Worm (Caenorhabditis elegans): ENCODE results near the gene rde-1.
A peak's percentile ranks its signal among the peaks of the same experiment; 100 is the strongest.

Gene rde-1

ce11 chrV:9958654-9959053 is 32.8 kb downstream of the rde-1 start:
- TF ChIP-seq sdz-38 (tag; optimal IDR thresholded peaks at IDR 0.05): no peak
- no peak for TF ChIP-seq ama-1 (optimal IDR thresholded peaks at IDR 0.05)
- TF ChIP-seq ama-1 (GFP tag; optimal IDR thresholded peaks at IDR 0.05): no peak
- TF ChIP-seq F22D6.2 (tag; optimal IDR thresholded peaks at IDR 0.05): no peak
- TF ChIP-seq Y53G8AR.9 (GFP tag; conservative IDR thresholded peaks at IDR 0.05): no peak
- no peak for TF ChIP-seq lir-1 (GFP tag; conservative IDR thresholded peaks at IDR 0.05)
- no peak for TF ChIP-seq lsl-1 (GFP tag; optimal IDR thresholded peaks at IDR 0.05)
- no peak for TF ChIP-seq repo-1 (tag; optimal IDR thresholded peaks at IDR 0.05)
- no peak for TF ChIP-seq ceh-100 (GFP tag; IDR thresholded peaks at IDR 0.05)
- TF ChIP-seq sptf-2 (GFP tag; optimal IDR thresholded peaks at IDR 0.05): no peak
- no peak for TF ChIP-seq dpff-1 (tag; optimal IDR thresholded peaks at IDR 0.05)
- TF ChIP-seq lin-35 (GFP tag; optimal IDR thresholded peaks at IDR 0.05): no peak
- no peak for TF ChIP-seq bed-2 (GFP tag; IDR thresholded peaks at IDR 0.05)
- no peak for TF ChIP-seq B0261.1 (tag; optimal IDR thresholded peaks at IDR 0.05)
- TF ChIP-seq nhr-120 (GFP tag; IDR thresholded peaks at IDR 0.05): no peak
- no peak for TF ChIP-seq mes-4 (tag; optimal IDR thresholded peaks at IDR 0.05)
- no peak for TF ChIP-seq madf-3 (GFP tag; IDR thresholded peaks at IDR 0.05)
- no peak for TF ChIP-seq egrh-3 (GFP tag; IDR thresholded peaks at IDR 0.05)
- TF ChIP-seq ets-4 (GFP tag; optimal IDR thresholded peaks at IDR 0.05): no peak
- TF ChIP-seq K12H6.12 (tag; optimal IDR thresholded peaks at IDR 0.05): no peak

ce11 chrV:9958231-9958630 is 33.2 kb downstream of the rde-1 start, which contains the start of gene anmt-3:
Gene anmt-3, minus strand, starts transcription at chrV:9958331.
- TF ChIP-seq cebp-1 (GFP tag; IDR thresholded peaks at IDR 0.05): no peak
- no peak for TF ChIP-seq cebp-1 (tag; optimal IDR thresholded peaks at IDR 0.05)
- TF ChIP-seq nfya-1 (tag; optimal IDR thresholded peaks at IDR 0.05; ENCODE audit: borderline replicate concordance, insufficient read depth): no peak
- no peak for TF ChIP-seq sptf-2 (GFP tag; optimal IDR thresholded peaks at IDR 0.05)
- no peak for TF ChIP-seq egl-44 (GFP tag; IDR thresholded peaks at IDR 0.05)
- TF ChIP-seq athp-1 (tag; optimal IDR thresholded peaks at IDR 0.05): no peak
- TF ChIP-seq sdz-38 (tag; optimal IDR thresholded peaks at IDR 0.05): no peak
- TF ChIP-seq ceh-40 (GFP tag; IDR thresholded peaks at IDR 0.05): no peak
- TF ChIP-seq lin-26 (GFP tag; IDR thresholded peaks at IDR 0.05): no peak

ce11 chrV:9952396-9952795 is 39.0 kb downstream of the rde-1 start, which contains the start of gene mam-5:
Gene mam-5, plus strand, starts transcription at chrV:9952699.
- no peak for TF ChIP-seq Y56A3A.18 (GFP tag; IDR thresholded peaks at IDR 0.05)
- TF ChIP-seq ztf-22 (GFP tag; optimal IDR thresholded peaks at IDR 0.05): no peak
- no peak for TF ChIP-seq madf-8 (GFP tag; conservative IDR thresholded peaks at IDR 0.05)
- TF ChIP-seq chd-7 (tag; optimal IDR thresholded peaks at IDR 0.05): no peak
- no peak for TF ChIP-seq egrh-3 (GFP tag; IDR thresholded peaks at IDR 0.05)
- no peak for TF ChIP-seq tlf-1 (GFP tag; optimal IDR thresholded peaks at IDR 0.05)

ce11 chrV:9950861-9951260 is 40.6 kb downstream of the rde-1 start, which contains the start of gene ttr-46:
Gene ttr-46, plus strand, starts transcription at chrV:9951233.
- peak; percentile 69 for TF ChIP-seq nhr-80 (tag; optimal IDR thresholded peaks at IDR 0.05)
- TF ChIP-seq F49E8.2 (tag; optimal IDR thresholded peaks at IDR 0.05; ENCODE audit: insufficient read depth): no peak

- TF ChIP-seq ets-4 (GFP tag; optimal IDR thresholded peaks at IDR 0.05) (no peak), hmg-20 (GFP tag; IDR thresholded peaks at IDR 0.05) (no peak), rpc-1 (optimal IDR thresholded peaks at IDR 0.05) (no peak), rpc-1 (tag; optimal IDR thresholded peaks at IDR 0.05) (no peak), F22D6.2 (tag; optimal IDR thresholded peaks at IDR 0.05) (no peak), hsf-1 (GFP tag; IDR thresholded peaks at IDR 0.05) (no peak), ceh-27 (GFP tag; optimal IDR thresholded peaks at IDR 0.05) (no peak), let-607 (tag; optimal IDR thresholded peaks at IDR 0.05) (no peak)
Observed at ce11 chrV:9948840-9949239, 42.6 kb downstream of the rde-1 start, which contains the start of gene nlp-58. Gene nlp-58, minus strand, starts transcription at chrV:9948940.
